Worm (Caenorhabditis elegans) whole organism, L3 larva: ENCODE data around the gene ddx-15.
A peak's percentile ranks its signal among the peaks of the same experiment; 100 is the strongest.

Experiments used
- aly-2 ChIP-seq: fragments of 150-350 bp; optimal IDR thresholded peaks from 2 replicates; lab custom pipeline; 2014; ENCODE audit warnings: missing biosample characterization, missing genetic modification characterization
- ceh-16 ChIP-seq: sonication (generic microtip); optimal IDR thresholded peaks from 2 replicates; lab custom pipeline; 2017; ENCODE audit warnings: missing biosample characterization, missing genetic modification characterization
- nhr-11 ChIP-seq: fragments of 150-350 bp; optimal IDR thresholded peaks from 2 replicates; lab custom pipeline; 2014; ENCODE audit warnings: missing biosample characterization, missing genetic modification characterization
- nhr-237 ChIP-seq: fragments of 150-350 bp; optimal IDR thresholded peaks from 2 replicates; lab custom pipeline; 2014; ENCODE audit warnings: missing biosample characterization, missing genetic modification characterization
- nhr-67 ChIP-seq: fragments of 150-350 bp; optimal IDR thresholded peaks from 2 replicates; lab custom pipeline; 2014; ENCODE audit warnings: missing biosample characterization, missing genetic modification characterization
- unc-39 ChIP-seq: sonication (generic microtip); optimal IDR thresholded peaks from 4 replicates; lab custom pipeline; 2017; ENCODE audit warnings: missing biosample characterization, missing genetic modification characterization
- unc-62 ChIP-seq: fragments of 150-350 bp; sonication (generic microtip); optimal IDR thresholded peaks from 4 replicates; lab custom pipeline; 2014; ENCODE audit warnings: missing biosample characterization, missing genetic modification reagents, missing genetic modification characterization

DNA sequence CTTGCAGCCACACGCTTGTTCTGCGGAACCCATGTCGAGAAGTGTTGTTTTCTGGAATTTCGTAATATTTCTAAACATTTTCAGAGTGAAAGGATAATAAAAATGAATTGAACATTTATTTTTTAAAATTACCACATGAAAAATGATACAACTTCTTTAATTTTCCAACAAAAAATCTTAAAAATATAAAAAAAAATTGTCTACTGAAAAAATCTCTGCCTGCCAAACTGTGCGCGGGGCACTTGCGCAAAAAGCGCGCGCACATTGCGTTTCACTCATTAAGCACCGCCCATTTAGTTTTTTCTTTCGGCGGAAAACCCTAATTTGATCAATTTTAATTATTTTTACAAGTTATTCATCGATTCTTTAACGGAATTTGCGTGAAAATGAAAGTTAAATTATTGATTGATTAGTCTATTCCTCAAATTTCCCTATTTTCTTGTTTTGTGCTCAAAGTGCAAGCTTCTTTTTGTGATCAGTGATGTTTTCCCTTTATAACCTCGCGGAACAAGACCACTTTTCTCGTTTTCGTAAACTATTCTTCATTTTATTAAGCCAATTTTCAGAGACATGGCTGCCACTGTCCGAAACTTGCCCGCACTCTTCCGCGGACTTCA, 36.5 kb downstream of the ddx-15 start, which contains the start of the genes nmad-1 and hach-1:
- TF ChIP-seq aly-2 (no peak), unc-62 (no peak), unc-39 (tag; lab: Kevin White, UChicago) (no peak), ceh-16 (tag; lab: Kevin White, UChicago) (no peak), nhr-67 (tag; lab: Kevin White, UChicago) (peak; percentile 64), nhr-11 (tag; lab: Kevin White, UChicago) (no peak), nhr-237 (tag; lab: Kevin White, UChicago) (no peak)
